Worm (Caenorhabditis elegans): ENCODE results near the gene Y71H2B.8.

Y71H2B.8 gene

ce11 chrIII:2622870-2623269 lies 43.8 kb downstream of the Y71H2B.8 start, which contains the start of gene Y71H2B.2:
Y71H2B.2 (plus strand) TSS chrIII:2623170.
- TF ChIP-seq dao-5 (tag; optimal IDR thresholded peaks at IDR 0.05) = no peak
- no peak for TF ChIP-seq W03F9.2 (tag; optimal IDR thresholded peaks at IDR 0.05)
- no peak for TF ChIP-seq him-1 (tag; optimal IDR thresholded peaks at IDR 0.05)

ce11 chrIII:2628690-2629089 lies 49.6 kb downstream of the Y71H2B.8 start, which contains the start of gene acbp-8:
acbp-8 (plus strand) TSS chrIII:2629013.
- TF ChIP-seq W03F9.2 (tag; optimal IDR thresholded peaks at IDR 0.05) (no peak), dao-5 (tag; optimal IDR thresholded peaks at IDR 0.05) (no peak), him-1 (tag; optimal IDR thresholded peaks at IDR 0.05) (no peak)

All from whole organism, L4/young adult.